Fruit fly (Drosophila melanogaster) S2 (cell line): Measurements from ENCODE around the gene ND-39.

Experiments
- CG8478 ChIP-seq: fragments of >200 bp; optimal IDR thresholded peaks from 2 replicates; lab custom pipeline; 2018
- CTCF ChIP-seq, 2 experiments: fragments of >200 bp; optimal IDR thresholded peaks; 2 replicates each; lab custom pipeline; 2018

The ND-39 gene

dm6 chr3L:20491525-20492132, at the start of gene ND-39:
Gene ND-39 (plus strand): TSS chr3L:20492082.
- no peak for TF ChIP-seq CTCF (optimal IDR thresholded peaks at IDR 0.05; lab: Kevin White, UChicago)
- TF ChIP-seq CG8478 (lab: Kevin White, UChicago) = no peak

DNA sequence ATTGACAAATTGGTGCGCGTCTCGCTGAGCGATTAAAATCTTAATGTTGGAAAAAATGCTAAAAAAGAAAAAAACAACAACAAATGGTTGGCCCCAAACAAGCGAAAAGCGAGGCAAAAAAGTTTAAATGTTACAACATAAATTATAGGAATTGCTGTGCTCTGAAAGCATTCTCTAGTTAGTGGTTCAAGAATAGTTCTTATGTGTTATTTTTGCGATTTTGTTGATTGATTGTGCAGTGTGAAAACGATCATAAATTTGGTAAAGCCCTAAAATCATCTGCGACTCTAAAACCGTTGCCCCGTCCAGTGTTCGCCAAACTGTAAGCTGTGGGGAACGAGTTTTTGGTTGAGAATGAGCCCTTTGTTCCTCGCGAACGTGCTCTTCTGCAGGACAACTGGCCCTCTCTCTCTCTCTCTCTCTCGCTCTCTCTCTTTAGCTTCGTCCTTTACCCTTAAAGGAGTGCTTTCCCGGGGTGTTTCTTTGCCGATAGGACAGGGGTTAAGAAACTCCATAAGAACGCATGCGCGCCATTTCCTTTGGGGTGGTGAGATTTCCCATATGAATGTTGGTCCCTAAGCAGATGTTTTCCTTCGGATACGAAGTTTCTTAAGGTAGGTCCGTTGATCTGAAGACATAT, 49.1 kb upstream of the ND-39 start:
- no peak for TF ChIP-seq CTCF (optimal IDR thresholded peaks at IDR 0.05; lab: Kevin White, UChicago)
- TF ChIP-seq CG8478 (lab: Kevin White, UChicago) = no peak

DNA sequence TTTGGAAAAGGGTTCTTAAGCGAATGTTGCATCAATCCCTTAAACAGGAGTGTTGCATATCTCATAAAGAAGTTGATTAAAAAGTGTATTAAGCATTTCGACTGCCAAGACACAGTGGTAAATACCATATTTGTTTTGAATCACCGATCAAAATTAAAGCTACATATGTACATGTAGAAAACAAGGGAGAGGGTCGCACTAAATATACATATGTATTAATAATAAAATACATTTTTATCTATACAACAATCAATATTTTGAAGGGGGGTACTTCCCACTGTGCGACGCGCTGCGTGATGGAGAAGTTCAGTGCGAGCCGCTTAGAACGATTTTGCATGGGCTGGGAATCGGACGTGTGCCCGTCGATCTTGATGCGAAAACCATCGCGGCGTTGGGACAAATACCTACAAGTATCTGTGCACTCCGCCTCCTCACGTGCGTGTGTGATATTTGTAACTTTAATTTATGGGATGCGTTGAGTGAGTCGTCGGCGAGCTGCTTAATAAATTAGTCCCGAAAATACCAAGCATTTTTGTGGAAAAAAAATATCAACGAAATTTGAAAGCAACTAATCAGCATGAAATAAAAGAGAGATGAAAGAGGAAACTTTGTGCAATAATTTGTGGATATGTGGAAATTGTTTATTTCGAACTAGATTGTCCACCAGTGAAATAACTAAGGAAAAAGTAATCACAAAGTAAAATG, 46.9 kb upstream of the ND-39 start:
- TF ChIP-seq CG8478 (lab: Kevin White, UChicago) = no peak
- TF ChIP-seq CTCF (optimal IDR thresholded peaks at IDR 0.05; lab: Kevin White, UChicago) = no peak

DNA sequence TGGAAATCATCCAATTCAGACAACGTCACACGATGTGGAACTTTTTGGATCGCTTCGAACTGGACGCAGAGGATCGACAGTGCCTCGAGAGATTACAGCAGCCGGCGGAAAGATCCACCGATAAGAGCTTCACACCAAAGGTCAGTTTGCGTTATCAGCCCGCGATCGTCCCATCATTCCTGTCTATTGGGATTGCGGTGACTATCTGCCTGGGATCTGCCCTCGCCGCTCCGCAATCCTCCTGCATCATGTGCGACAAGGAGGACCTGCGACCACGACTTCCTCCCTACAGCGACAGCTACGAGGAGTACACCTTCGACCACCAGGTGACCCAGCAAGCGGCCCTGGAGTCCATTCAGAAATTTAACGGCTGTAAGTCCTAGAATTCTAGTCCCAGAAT, 45.9 kb upstream of the ND-39 start:
- TF ChIP-seq CG8478 (lab: Kevin White, UChicago) (no peak), CTCF (optimal IDR thresholded peaks at IDR 0.05; lab: Kevin White, UChicago) (no peak)

DNA sequence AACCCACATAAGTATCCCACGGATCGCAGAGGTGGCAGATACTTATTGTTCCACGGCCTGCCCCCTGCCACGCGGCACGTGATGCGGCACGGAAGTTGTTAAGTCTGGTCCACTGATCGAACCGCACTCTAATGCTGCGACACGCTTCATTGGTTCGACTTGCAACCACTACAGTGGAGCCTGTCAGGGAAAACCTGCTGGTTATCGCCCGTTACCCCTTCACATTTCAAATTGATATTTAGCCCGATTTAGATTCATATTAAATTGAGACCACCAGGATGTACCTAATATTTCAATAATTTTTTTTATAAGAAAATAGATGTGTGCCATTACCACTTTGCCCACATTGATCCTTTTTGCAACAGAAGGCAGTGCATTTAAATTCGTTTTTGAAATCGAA, 44.5 kb upstream of the ND-39 start:
- no peak for TF ChIP-seq CG8478 (lab: Kevin White, UChicago)
- TF ChIP-seq CTCF (optimal IDR thresholded peaks at IDR 0.05; lab: Kevin White, UChicago) = no peak

DNA sequence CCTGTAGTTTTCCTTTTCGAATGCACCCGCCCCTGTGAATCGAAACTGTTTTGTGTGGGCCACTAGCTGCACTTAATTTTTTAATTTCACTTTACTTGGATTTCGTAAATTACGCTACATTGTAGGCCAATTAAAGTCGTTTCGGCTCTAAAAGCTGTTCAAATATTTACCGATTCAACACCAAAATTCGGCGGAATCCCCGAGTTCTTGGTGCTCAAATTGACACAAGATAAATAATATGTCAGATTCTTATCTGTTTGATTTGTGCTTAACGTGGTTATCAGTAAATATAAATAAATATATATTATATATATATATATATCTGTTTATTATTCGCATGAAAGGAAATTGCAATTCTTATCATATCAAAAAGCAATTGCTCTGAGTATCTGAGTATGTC, 43.9 kb upstream of the ND-39 start:
- TF ChIP-seq CTCF (optimal IDR thresholded peaks at IDR 0.05; lab: Kevin White, UChicago) (no peak), CG8478 (lab: Kevin White, UChicago) (no peak)

dm6 chr3L:20448773-20449172, 43.1 kb upstream of the ND-39 start:
- TF ChIP-seq CTCF (optimal IDR thresholded peaks at IDR 0.05; lab: Kevin White, UChicago) (no peak), CG8478 (lab: Kevin White, UChicago) (no peak)

- TF ChIP-seq CTCF (optimal IDR thresholded peaks at IDR 0.05; lab: Kevin White, UChicago) = no peak
- no peak for TF ChIP-seq CG8478 (lab: Kevin White, UChicago)
These were observed 38.8 kb upstream of the ND-39 start, which contains the start of gene CG5199 for dm6 chr3L:20452813-20453682. Gene CG5199 (minus strand): TSS chr3L:20452864.

DNA sequence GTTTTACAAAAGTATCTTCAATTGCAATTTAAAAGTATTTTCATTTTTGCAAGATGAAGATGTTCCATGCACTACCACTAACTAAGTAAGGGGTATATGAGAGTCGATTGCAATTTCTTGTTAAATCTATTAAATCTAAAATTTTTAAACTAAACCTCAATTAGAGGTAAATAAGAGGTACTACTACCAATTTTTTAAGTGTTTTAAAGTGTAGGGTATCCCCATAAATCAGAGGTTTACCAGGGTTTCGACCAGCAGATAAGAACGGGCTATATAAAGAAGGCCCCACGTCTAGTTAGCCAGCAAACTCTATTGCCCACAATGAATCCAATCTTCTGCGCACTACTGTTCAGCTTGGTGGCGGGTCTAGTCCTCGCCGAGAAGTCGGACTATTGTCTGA, 31.5 kb upstream of the ND-39 start, which contains the start of gene mag:
Gene mag, plus strand, starts transcription at position 301 of the 400 bp plus-strand sequence.
- TF ChIP-seq CTCF (optimal IDR thresholded peaks at IDR 0.05; lab: Kevin White, UChicago) = no peak
- no peak for TF ChIP-seq CG8478 (lab: Kevin White, UChicago)

DNA sequence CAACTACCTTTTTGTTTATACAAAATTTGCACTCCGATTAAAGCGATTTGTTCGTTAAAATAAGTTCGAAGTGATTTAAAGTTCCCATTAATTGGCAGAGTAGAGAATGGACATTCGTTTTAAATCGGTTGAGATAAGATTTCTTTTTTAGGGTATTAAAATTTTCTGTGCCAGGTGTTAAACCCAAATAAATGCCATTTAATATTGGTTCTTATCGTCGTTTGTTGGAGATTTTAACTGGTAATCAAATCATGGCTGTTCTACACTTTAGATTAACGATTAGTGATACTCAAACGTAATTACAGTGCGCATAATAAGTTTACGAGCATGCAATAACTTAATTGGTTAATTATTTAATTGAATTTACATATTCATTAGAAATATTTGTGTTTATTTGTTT, 29.5 kb upstream of the ND-39 start:
- no peak for TF ChIP-seq CTCF (optimal IDR thresholded peaks at IDR 0.05; lab: Kevin White, UChicago)
- no peak for TF ChIP-seq CG8478 (lab: Kevin White, UChicago)

DNA sequence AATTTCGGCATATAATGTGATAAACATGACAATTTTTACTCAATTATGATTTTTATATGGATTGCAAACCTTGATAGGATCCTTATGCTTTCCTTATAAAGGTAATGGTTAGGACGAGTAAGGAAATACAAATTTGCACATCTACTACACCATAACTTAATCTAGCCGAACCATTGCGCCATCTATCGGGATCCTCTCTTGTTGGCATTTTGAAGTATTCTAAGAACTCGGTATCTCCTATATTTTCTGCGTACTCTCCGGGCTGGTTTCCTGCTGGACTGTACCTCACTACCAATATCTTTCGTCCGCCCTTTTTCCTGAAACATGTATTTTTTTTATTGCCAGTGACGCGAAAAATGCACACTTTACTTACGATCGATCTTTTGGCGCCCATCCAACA, 27.2 kb upstream of the ND-39 start, which contains the start of gene atk:
Gene atk, minus strand, starts transcription at position 186 of the 400 bp plus-strand sequence.
- TF ChIP-seq CTCF (optimal IDR thresholded peaks at IDR 0.05; lab: Kevin White, UChicago) (peak; percentile 59 to 60), CG8478 (lab: Kevin White, UChicago) (no peak)

- TF ChIP-seq CTCF (optimal IDR thresholded peaks at IDR 0.05; lab: Kevin White, UChicago) (no peak), CG8478 (lab: Kevin White, UChicago) (no peak)
These were observed 25.9 kb upstream of the ND-39 start, which contains the start of gene CG42764 for dm6 chr3L:20465941-20466340. Gene CG42764 (minus strand): TSS chr3L:20466041.

dm6 chr3L:20466599-20466998, 25.3 kb upstream of the ND-39 start, which contains the start of gene Tdh:
Gene Tdh (plus strand): TSS chr3L:20466944.
- TF ChIP-seq CG8478 (lab: Kevin White, UChicago) (no peak), CTCF (optimal IDR thresholded peaks at IDR 0.05; lab: Kevin White, UChicago) (no peak)

DNA sequence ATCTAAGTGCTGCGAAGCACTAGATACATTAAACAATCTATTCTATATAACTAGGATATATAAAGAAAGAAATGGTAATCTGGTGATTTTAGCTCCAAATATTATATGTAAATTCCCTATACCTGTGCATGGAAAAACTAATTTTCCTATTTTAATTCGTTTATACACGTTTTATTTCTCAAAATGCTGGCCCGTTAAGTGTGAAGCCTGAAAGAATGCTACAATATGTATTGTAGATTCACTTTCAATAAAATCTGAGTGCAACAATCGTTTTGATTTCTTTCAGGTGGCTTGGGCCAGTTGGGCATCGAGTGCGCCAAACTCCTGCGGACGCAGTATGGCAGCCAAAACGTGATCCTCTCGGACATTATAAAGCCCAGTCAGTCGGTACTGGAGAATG, 24.4 kb upstream of the ND-39 start:
- TF ChIP-seq CTCF (optimal IDR thresholded peaks at IDR 0.05; lab: Kevin White, UChicago) (no peak), CG8478 (lab: Kevin White, UChicago) (no peak)
